Fruit fly (Drosophila melanogaster) whole organism, embryonic: ENCODE data around the gene fok.

ENCODE experiments used
- Asciz ChIP-seq: fragments of 200-800 bp; sonication (Bioruptor generic); optimal IDR thresholded peaks from 2 replicates; lab custom pipeline; 2017; ENCODE audit warnings: missing biosample characterization, mild to moderate bottlenecking, missing genetic modification characterization, missing genetic modification reagents
- Awh ChIP-seq: fragments of 200-800 bp; sonication (Bioruptor generic); IDR thresholded peaks from 2 replicates; pipeline ENCODE4, ENCODE4 v1.3.6; 2022; ENCODE audit warnings: missing biosample characterization, missing genetic modification characterization
- CG10147 ChIP-seq: fragments of 200-800 bp; sonication (Bioruptor generic); optimal IDR thresholded peaks from 2 replicates; lab custom pipeline; 2019; ENCODE audit warnings: missing biosample characterization, mild to moderate bottlenecking, missing genetic modification characterization, moderate library complexity
- CG10654 ChIP-seq: fragments of 200-800 bp; sonication (Bioruptor generic); optimal IDR thresholded peaks from 2 replicates; lab custom pipeline; 2016; ENCODE audit warnings: missing biosample characterization, missing genetic modification characterization
- CG11695 ChIP-seq: fragments of 200-800 bp; sonication (Bioruptor generic); IDR thresholded peaks from 3 replicates; pipeline ENCODE4 v1.3.6; 2022; ENCODE audit warnings: missing biosample characterization, missing genetic modification characterization
- CG15073 ChIP-seq: fragments of 200-800 bp; sonication (Bioruptor generic); optimal IDR thresholded peaks from 2 replicates; lab custom pipeline; 2016; ENCODE audit warnings: missing biosample characterization, missing genetic modification characterization
- CG16813 ChIP-seq: fragments of 200-800 bp; sonication (Bioruptor generic); IDR thresholded peaks from 3 replicates; pipeline ENCODE4 v1.3.6; 2022; ENCODE audit warnings: missing biosample characterization, missing genetic modification characterization; ENCODE audit not compliant: partially characterized antibody
- CG18011 ChIP-seq: fragments of 200-800 bp; sonication (Bioruptor generic); optimal IDR thresholded peaks from 2 replicates; lab custom pipeline; 2017; ENCODE audit warnings: missing biosample characterization, missing genetic modification characterization, mild to moderate bottlenecking, moderate library complexity, missing genotype
- CG2199 ChIP-seq: fragments of 200-800 bp; sonication (Bioruptor generic); IDR thresholded peaks from 3 replicates; pipeline ENCODE4 v1.3.6; 2022; ENCODE audit warnings: missing biosample characterization, missing genetic modification characterization
- CG2712 ChIP-seq: fragments of 200-800 bp; optimal IDR thresholded peaks from 3 replicates; lab custom pipeline; 2019; ENCODE audit warnings: missing biosample characterization, mild to moderate bottlenecking, missing genetic modification characterization, moderate library complexity
- CG3281 ChIP-seq: fragments of 200-800 bp; sonication (Bioruptor generic); optimal IDR thresholded peaks from 3 replicates; lab custom pipeline; 2017; ENCODE audit warnings: missing biosample characterization, mild to moderate bottlenecking, missing genetic modification characterization
- CG3995 ChIP-seq: fragments of 200-800 bp; sonication (Bioruptor generic); optimal IDR thresholded peaks from 3 replicates; lab custom pipeline; 2016; ENCODE audit warnings: missing biosample characterization, missing genetic modification characterization
- Dad ChIP-seq: fragments of 200-800 bp; sonication (Bioruptor generic); optimal IDR thresholded peaks from 3 replicates; lab custom pipeline; 2016; ENCODE audit warnings: missing biosample characterization, missing genetic modification characterization
- Dbx ChIP-seq: fragments of 200-800 bp; sonication (Bioruptor generic); IDR thresholded peaks from 3 replicates; pipeline ENCODE4 v1.3.6; 2022; ENCODE audit warnings: missing biosample characterization, missing genetic modification characterization
- Fer1 ChIP-seq: fragments of 200-800 bp; sonication (Bioruptor generic); optimal IDR thresholded peaks from 2 replicates; lab custom pipeline; 2017; ENCODE audit warnings: missing biosample characterization, mild to moderate bottlenecking, missing genetic modification characterization
- HLHmδ ChIP-seq: fragments of 200-800 bp; sonication (Bioruptor generic); optimal IDR thresholded peaks from 2 replicates; lab custom pipeline; 2018; ENCODE audit warnings: missing biosample characterization, mild to moderate bottlenecking, missing genetic modification characterization, moderate library complexity
- HmgZ ChIP-seq: fragments of 200-800 bp; sonication (Bioruptor generic); optimal IDR thresholded peaks from 2 replicates; lab custom pipeline; 2018; ENCODE audit warnings: missing biosample characterization, mild to moderate bottlenecking, missing genetic modification characterization
- MTF-1 ChIP-seq: fragments of 200-800 bp; sonication (Bioruptor generic); optimal IDR thresholded peaks from 2 replicates; lab custom pipeline; 2018; ENCODE audit warnings: missing biosample characterization, mild to moderate bottlenecking, missing genetic modification characterization, borderline replicate concordance
- Mad ChIP-seq: fragments of 200-800 bp; sonication (Bioruptor generic); optimal IDR thresholded peaks from 2 replicates; lab custom pipeline; 2016; ENCODE audit warnings: missing biosample characterization, missing genetic modification characterization
- Med ChIP-seq: fragments of 200-800 bp; sonication (Bioruptor generic); peaks from one replicate; lab custom pipeline; 2016; ENCODE audit warnings: missing biosample characterization, missing genetic modification characterization, mild to moderate bottlenecking, inconsistent platforms, moderate library complexity
- NFAT ChIP-seq: fragments of 200-800 bp; sonication (Bioruptor generic); IDR thresholded peaks from 2 replicates; pipeline ENCODE4 v1.3.6; 2022; ENCODE audit warnings: missing biosample characterization, missing genetic modification characterization
- NK7.1 ChIP-seq: fragments of 200-800 bp; sonication (Bioruptor generic); optimal IDR thresholded peaks from 3 replicates; lab custom pipeline; 2016; ENCODE audit warnings: missing biosample characterization, missing genetic modification characterization
- Oli ChIP-seq: fragments of 200-800 bp; sonication (Bioruptor generic); optimal IDR thresholded peaks from 2 replicates; lab custom pipeline; 2018; ENCODE audit warnings: missing biosample characterization, mild to moderate bottlenecking, missing genetic modification characterization, moderate library complexity
- Optix ChIP-seq: fragments of 200-800 bp; sonication (Bioruptor generic); IDR thresholded peaks from 3 replicates; pipeline ENCODE4 v1.3.6; 2022; ENCODE audit warnings: missing biosample characterization, missing genetic modification characterization
- Sox100B ChIP-seq: fragments of 200-800 bp; sonication (Bioruptor generic); optimal IDR thresholded peaks from 3 replicates; lab custom pipeline; 2018; ENCODE audit warnings: missing biosample characterization, mild to moderate bottlenecking, missing genetic modification characterization
- Vsx1 ChIP-seq: fragments of 200-800 bp; sonication (Bioruptor generic); optimal IDR thresholded peaks from 2 replicates; lab custom pipeline; 2017; ENCODE audit warnings: missing biosample characterization, mild to moderate bottlenecking, missing genetic modification characterization, missing genetic modification reagents
- Xrp1 ChIP-seq: fragments of 200-800 bp; sonication (Bioruptor generic); IDR thresholded peaks from 2 replicates; pipeline ENCODE4 v1.3.6; 2022; ENCODE audit warnings: missing biosample characterization, missing genetic modification characterization
- aop ChIP-seq: fragments of 200-800 bp; sonication (Bioruptor generic); IDR thresholded peaks from 2 replicates; pipeline ENCODE4 v1.3.6; 2022; ENCODE audit warnings: missing biosample characterization, missing genetic modification characterization
- bcd ChIP-seq: fragments of 200-800 bp; sonication (Bioruptor generic); optimal IDR thresholded peaks from 2 replicates; lab custom pipeline; 2017; ENCODE audit warnings: missing biosample characterization, mild to moderate bottlenecking, missing genetic modification characterization
- cad ChIP-seq: fragments of >200 bp; optimal IDR thresholded peaks from 2 replicates; lab custom pipeline; 2017; ENCODE audit warnings: missing biosample characterization, missing genetic modification characterization
- croc ChIP-seq: fragments of 200-800 bp; sonication (Bioruptor generic); conservative IDR thresholded peaks from 3 replicates; pipeline ENCODE4 v1.3.6; 2022; ENCODE audit warnings: missing biosample characterization, missing genetic modification characterization
- danr ChIP-seq: fragments of 200-800 bp; sonication (Bioruptor generic); IDR thresholded peaks from 2 replicates; pipeline ENCODE4 v1.3.6; 2022; ENCODE audit warnings: missing biosample characterization, missing genetic modification characterization
- dmrt11E ChIP-seq: fragments of 200-800 bp; sonication (Bioruptor generic); optimal IDR thresholded peaks from 3 replicates; lab custom pipeline; 2018; ENCODE audit warnings: missing biosample characterization, mild to moderate bottlenecking, missing genetic modification characterization, moderate library complexity
- exex ChIP-seq: fragments of 200-800 bp; sonication (Bioruptor generic); optimal IDR thresholded peaks from 4 replicates; lab custom pipeline; 2018; ENCODE audit warnings: missing biosample characterization, mild to moderate bottlenecking, missing genetic modification characterization, moderate library complexity
- ind ChIP-seq: fragments of 200-800 bp; sonication (Bioruptor generic); optimal IDR thresholded peaks from 3 replicates; lab custom pipeline; 2016; ENCODE audit warnings: missing biosample characterization, missing genetic modification characterization
- jumu ChIP-seq: fragments of 200-800 bp; sonication (Bioruptor generic); optimal IDR thresholded peaks from 3 replicates; lab custom pipeline; 2016; ENCODE audit warnings: missing biosample characterization, missing genetic modification characterization
- nmo ChIP-seq: fragments of 200-800 bp; sonication (Bioruptor generic); optimal IDR thresholded peaks from 2 replicates; lab custom pipeline; 2018; ENCODE audit warnings: missing biosample characterization, mild to moderate bottlenecking, missing genetic modification characterization, moderate library complexity
- pros ChIP-seq: fragments of 200-800 bp; sonication (Bioruptor generic); optimal IDR thresholded peaks from 3 replicates; lab custom pipeline; 2019; ENCODE audit warnings: missing biosample characterization, mild to moderate bottlenecking, missing genetic modification characterization, moderate library complexity
- psq ChIP-seq: fragments of 200-800 bp; sonication (Bioruptor generic); optimal IDR thresholded peaks from 2 replicates; lab custom pipeline; 2017; ENCODE audit warnings: missing biosample characterization, missing genetic modification characterization
- repo ChIP-seq: fragments of 200-800 bp; sonication (Bioruptor generic); optimal IDR thresholded peaks from 2 replicates; lab custom pipeline; 2016; ENCODE audit warnings: missing biosample characterization, missing genetic modification characterization
- rib ChIP-seq: fragments of 200-800 bp; sonication (Bioruptor generic); IDR thresholded peaks from 2 replicates; pipeline ENCODE4 v1.3.6; 2022; ENCODE audit warnings: missing biosample characterization, missing genetic modification characterization
- sens ChIP-seq: fragments of 200-800 bp; sonication (Bioruptor generic); peaks from one replicate; lab custom pipeline; 2016; ENCODE audit warnings: missing biosample characterization, missing genetic modification characterization
- sisA ChIP-seq: fragments of 200-800 bp; sonication (Bioruptor generic); IDR thresholded peaks from 2 replicates; pipeline ENCODE4 v1.3.6; 2022; ENCODE audit warnings: missing biosample characterization, missing genetic modification characterization
- sob ChIP-seq: fragments of 200-800 bp; sonication (Bioruptor generic); IDR thresholded peaks from 2 replicates; pipeline ENCODE4 v1.3.6; 2022; ENCODE audit warnings: missing biosample characterization, missing genetic modification characterization
- toy ChIP-seq: fragments of 200-800 bp; sonication (Bioruptor generic); IDR thresholded peaks from 2 replicates; pipeline ENCODE4 v1.3.6; 2022; ENCODE audit warnings: missing biosample characterization, missing genetic modification characterization
- trem ChIP-seq: fragments of 200-800 bp; optimal IDR thresholded peaks from 3 replicates; lab custom pipeline; 2019; ENCODE audit warnings: missing biosample characterization, mild to moderate bottlenecking, missing genetic modification characterization, moderate library complexity
- unc-4 ChIP-seq: fragments of 200-800 bp; sonication (Bioruptor generic); IDR thresholded peaks from 2 replicates; pipeline ENCODE4 v1.3.6; 2022; ENCODE audit warnings: missing biosample characterization, missing genetic modification characterization; ENCODE audit not compliant: partially characterized antibody
- unpg ChIP-seq: fragments of 200-800 bp; sonication (Bioruptor generic); optimal IDR thresholded peaks from 3 replicates; lab custom pipeline; 2018; ENCODE audit warnings: missing biosample characterization, mild to moderate bottlenecking, missing genetic modification characterization, moderate library complexity
- zfh2 ChIP-seq: fragments of 200-800 bp; sonication (Bioruptor generic); optimal IDR thresholded peaks from 2 replicates; lab custom pipeline; 2016; ENCODE audit warnings: missing biosample characterization, missing genetic modification characterization

fok gene

dm6 chr2L:20120388-20121232 is 35.7 kb upstream of the fok start (continued):
- TF ChIP-seq zfh2, result peak; percentile 62
- TF ChIP-seq CG10147 (GFP tag; lab: Kevin White, UChicago), result peak; percentile 74
- peak; percentile 93 for TF ChIP-seq MTF-1 (GFP tag; lab: Kevin White, UChicago)
- peak; percentile 91 for TF ChIP-seq Optix (GFP tag; lab: Robert Waterston, UW)
- peak; percentile 99 for TF ChIP-seq NFAT (GFP tag; lab: Robert Waterston, UW)
- TF ChIP-seq CG3995 (GFP tag; lab: Kevin White, UChicago), result peak; percentile 19
- TF ChIP-seq rib (GFP tag; lab: Robert Waterston, UW), result peak; percentile 61
- peak; percentile 82 for TF ChIP-seq danr (GFP tag; lab: Robert Waterston, UW)
- peak; percentile 90 for TF ChIP-seq NK7.1 (GFP tag; lab: Kevin White, UChicago)
- TF ChIP-seq Sox100B, result peak; percentile 57
- TF ChIP-seq CG3281 (GFP tag; lab: Kevin White, UChicago), result peak; percentile 56
- TF ChIP-seq ind (GFP tag; lab: Kevin White, UChicago), result peak; percentile 90
- TF ChIP-seq unpg (GFP tag; lab: Kevin White, UChicago), result peak; percentile 72
- TF ChIP-seq aop, result peak; percentile 82
- peak; percentile 91 for TF ChIP-seq HLHmδ (GFP tag; lab: Kevin White, UChicago)
- TF ChIP-seq sob (GFP tag; lab: Robert Waterston, UW), result peak; percentile 91
- peak; percentile 13 for TF ChIP-seq Vsx1 (GFP tag; lab: Kevin White, UChicago)
- peak; percentile 64 for TF ChIP-seq trem (tag; lab: Kevin White, UChicago)
- no peak for TF ChIP-seq cad (GFP tag; lab: Kevin White, UChicago)
- TF ChIP-seq sisA (GFP tag; lab: Robert Waterston, UW), result peak; percentile 98
- peak; percentile 63 for TF ChIP-seq Asciz (GFP tag; lab: Kevin White, UChicago)
- peak; percentile 84 for TF ChIP-seq CG16813 (GFP tag; lab: Robert Waterston, UW)
- TF ChIP-seq jumu (GFP tag; lab: Kevin White, UChicago), result peak; percentile 93
- TF ChIP-seq Fer1 (GFP tag; lab: Kevin White, UChicago), result peak; percentile 49
- TF ChIP-seq croc, result peak; percentile 84; the same call in 2 of the 3 replicates
- peak; percentile 80 for TF ChIP-seq CG2712 (tag; lab: Kevin White, UChicago)
- no peak for TF ChIP-seq pros
- peak; percentile 89 for TF ChIP-seq CG10654 (GFP tag; lab: Kevin White, UChicago)
- TF ChIP-seq Dbx (GFP tag; lab: Robert Waterston, UW), result peak; percentile 96
- peak; percentile 76 for TF ChIP-seq Mad (GFP tag; lab: Kevin White, UChicago)
- TF ChIP-seq Awh, result peak; percentile 91
- TF ChIP-seq Xrp1, result peak; percentile 68
- peak; percentile 60 for TF ChIP-seq unc-4 (GFP tag; lab: Robert Waterston, UW)
- TF ChIP-seq dmrt11E (tag; lab: Kevin White, UChicago), result peak; percentile 72
- TF ChIP-seq repo (GFP tag; lab: Kevin White, UChicago), result peak; percentile 86
- peak; percentile 68 for TF ChIP-seq CG15073
- peak; percentile 66 for TF ChIP-seq HmgZ (tag; lab: Kevin White, UChicago)
- TF ChIP-seq toy (GFP tag; lab: Robert Waterston, UW), result peak; percentile 22; the same call in 1 of the 2 replicates
- TF ChIP-seq Dad (GFP tag; lab: Kevin White, UChicago), result peak; percentile 58
- peak; percentile 57 for TF ChIP-seq Oli (tag; lab: Kevin White, UChicago)
- TF ChIP-seq sens (GFP tag; lab: Kevin White, UChicago), result peak; percentile 96
- TF ChIP-seq Med (GFP tag; lab: Kevin White, UChicago), result peak; percentile 99
- TF ChIP-seq psq (GFP tag; lab: Kevin White, UChicago), result peak; percentile 80
- TF ChIP-seq CG18011 (GFP tag; lab: Kevin White, UChicago), result no peak
- TF ChIP-seq bcd (GFP tag; lab: Kevin White, UChicago), result peak; percentile 86
- TF ChIP-seq exex (tag; lab: Kevin White, UChicago), result no peak
- TF ChIP-seq CG11695 (GFP tag; lab: Robert Waterston, UW), result no peak
- peak; percentile 81 for TF ChIP-seq nmo
- peak; percentile 94 for TF ChIP-seq CG2199
